Worm (Caenorhabditis elegans): ENCODE measurements around the gene ZK1320.2.
A peak's percentile ranks its signal among the peaks of the same experiment; 100 is the strongest.

The ZK1320.2 gene

DNA sequence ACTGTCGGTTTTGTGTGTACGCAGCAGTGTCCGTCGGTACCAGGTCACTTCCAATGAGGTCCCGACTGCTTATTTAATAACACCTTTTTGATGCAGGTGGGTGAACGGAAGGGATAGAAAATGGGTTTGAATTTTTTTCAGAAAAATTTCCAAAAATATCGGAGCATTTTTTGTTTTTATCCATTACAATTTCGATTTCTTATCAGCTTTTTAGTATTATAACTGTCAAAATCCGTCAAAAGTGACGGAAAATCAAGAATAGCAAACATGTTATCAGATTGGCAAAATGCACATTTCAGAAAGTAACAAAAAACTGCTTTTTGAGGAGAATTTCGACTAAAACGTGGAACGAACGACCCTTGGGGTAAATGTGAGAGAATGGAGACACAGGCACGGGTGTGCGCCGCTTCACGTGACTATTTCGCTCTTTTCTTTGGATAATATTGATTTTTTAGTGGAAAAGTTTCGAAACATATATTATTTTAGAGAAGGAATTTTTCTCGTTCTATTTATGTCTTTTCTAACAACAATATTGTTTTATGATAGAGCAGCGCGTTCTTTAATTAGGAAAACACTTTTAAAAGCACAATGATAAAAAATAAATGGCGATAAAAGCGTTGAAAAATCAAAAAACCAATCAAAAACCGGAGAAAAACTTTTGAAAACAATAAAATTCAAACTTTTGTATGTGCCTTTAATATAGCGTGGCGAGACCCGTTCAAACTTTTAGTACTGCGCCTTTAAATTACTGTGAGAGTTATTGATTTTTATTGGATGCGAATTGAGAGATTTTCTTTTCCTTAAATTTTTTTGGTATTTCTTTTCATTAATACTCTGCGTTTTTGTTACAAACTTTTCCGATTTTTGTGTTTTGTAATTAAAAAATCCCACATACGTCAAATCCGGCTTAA, 11.6 kb downstream of the ZK1320.2 start, which contains the start of gene sqv-8 (continued):
- TF ChIP-seq unc-62 (GFP tag; optimal IDR thresholded peaks at IDR 0.05 in 1 of 2) (peak in 1 of 2 experiments; percentile 84), unc-62 (tag; optimal IDR thresholded peaks at IDR 0.05) (no peak), ama-1 (optimal IDR thresholded peaks at IDR 0.05) (no peak), nhr-42 (GFP tag; IDR thresholded peaks at IDR 0.05) (no peak), aly-2 (tag; optimal IDR thresholded peaks at IDR 0.05) (no peak), jun-1 (tag; optimal IDR thresholded peaks at IDR 0.05) (no peak), unc-130 (GFP tag; optimal IDR thresholded peaks at IDR 0.05) (no peak), ceh-28 (tag; optimal IDR thresholded peaks at IDR 0.05) (peak; percentile 1), nhr-41 (GFP tag; IDR thresholded peaks at IDR 0.05) (no peak), nhr-111 (GFP tag; optimal IDR thresholded peaks at IDR 0.05) (no peak), snpc-1.2 (GFP tag; IDR thresholded peaks at IDR 0.05) (no peak), ceh-32 (tag; optimal IDR thresholded peaks at IDR 0.05; ENCODE audit: poor library complexity) (no peak), T20F7.1 (GFP tag; optimal IDR thresholded peaks at IDR 0.05) (peak; percentile 7), mxl-3 (GFP tag; optimal IDR thresholded peaks at IDR 0.05) (no peak), ces-1 (GFP tag; optimal IDR thresholded peaks at IDR 0.05) (no peak), dmd-6 (GFP tag; IDR thresholded peaks at IDR 0.05) (peak; percentile 82), saeg-2 (GFP tag; IDR thresholded peaks at IDR 0.05) (no peak), spr-3 (GFP tag; optimal IDR thresholded peaks at IDR 0.05) (no peak)

DNA sequence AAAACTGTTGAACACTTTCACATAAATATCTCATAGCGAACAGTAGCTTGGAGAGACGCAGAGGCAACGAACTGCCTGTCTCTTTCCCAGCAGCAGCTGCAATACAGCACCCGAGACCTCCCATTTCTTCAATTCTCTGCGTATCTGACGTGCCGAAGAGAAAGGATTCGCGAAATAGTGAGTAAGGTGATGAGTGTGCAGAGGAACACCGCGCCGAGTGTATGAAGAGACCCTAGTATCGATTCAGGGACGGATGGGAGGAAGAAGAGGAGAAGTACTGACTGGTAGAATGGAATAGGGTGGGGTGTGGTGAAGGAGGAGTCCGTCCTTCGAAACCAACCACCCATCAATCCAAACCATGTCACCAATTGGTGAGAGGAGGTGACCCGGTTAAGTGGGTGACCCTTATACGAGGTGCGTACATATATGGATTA, 12.7 kb downstream of the ZK1320.2 start:
- TF ChIP-seq lir-3 (tag; optimal IDR thresholded peaks at IDR 0.05) (no peak), daf-8 (GFP tag; IDR thresholded peaks at IDR 0.05) (no peak), vab-7 (GFP tag; IDR thresholded peaks at IDR 0.05) (no peak), attf-4 (tag; optimal IDR thresholded peaks at IDR 0.05) (no peak), nhr-102 (tag; optimal IDR thresholded peaks at IDR 0.05) (no peak), lin-1 (GFP tag; IDR thresholded peaks at IDR 0.05) (no peak), D1046.2 (GFP tag; IDR thresholded peaks at IDR 0.05) (no peak), spr-3 (GFP tag; optimal IDR thresholded peaks at IDR 0.05) (no peak), lin-13 (GFP tag; optimal IDR thresholded peaks at IDR 0.05) (no peak), ceh-82 (tag; optimal IDR thresholded peaks at IDR 0.05) (no peak), snpc-4 (tag; optimal IDR thresholded peaks at IDR 0.05) (no peak), F44E2.7 (GFP tag; IDR thresholded peaks at IDR 0.05) (no peak), skn-1 (tag; optimal IDR thresholded peaks at IDR 0.05) (no peak), hmg-1.1 (GFP tag; IDR thresholded peaks at IDR 0.05) (peak; percentile 83), zfp-3 (GFP tag; conservative IDR thresholded peaks at IDR 0.05) (no peak), T20F7.1 (GFP tag; optimal IDR thresholded peaks at IDR 0.05) (peak; percentile 8), dmd-9 (GFP tag; IDR thresholded peaks at IDR 0.05) (no peak), Y105C5A.15 (GFP tag; IDR thresholded peaks at IDR 0.05) (no peak), tag-97 (GFP tag; IDR thresholded peaks at IDR 0.05) (no peak), mes-2 (tag; optimal IDR thresholded peaks at IDR 0.05; ENCODE audit: poor library complexity, severe bottlenecking) (peak; percentile 72), ces-1 (GFP tag; optimal IDR thresholded peaks at IDR 0.05) (no peak), nhr-76 (tag; optimal IDR thresholded peaks at IDR 0.05) (no peak), nhr-42 (GFP tag; IDR thresholded peaks at IDR 0.05) (no peak), jun-1 (tag; optimal IDR thresholded peaks at IDR 0.05) (no peak), madf-9 (GFP tag; conservative IDR thresholded peaks at IDR 0.05) (no peak), unc-62 (GFP tag; optimal IDR thresholded peaks at IDR 0.05 in 1 of 2) (peak in 1 of 2 experiments; percentile 99), unc-62 (tag; optimal IDR thresholded peaks at IDR 0.05) (no peak), hlh-30 (tag; optimal IDR thresholded peaks at IDR 0.05; ENCODE audit: insufficient read depth) (peak; percentile 87), saeg-2 (GFP tag; IDR thresholded peaks at IDR 0.05) (0 out of 2 replicates have a peak, but pooled peaks have one; percentile 44), F10B5.3 (tag; optimal IDR thresholded peaks at IDR 0.05) (peak; percentile 23), nhr-6 (tag; optimal IDR thresholded peaks at IDR 0.05) (peak; percentile 45), zfp-2 (tag; optimal IDR thresholded peaks at IDR 0.05) (no peak), nhr-237 (tag; optimal IDR thresholded peaks at IDR 0.05) (no peak), lin-29 (GFP tag; IDR thresholded peaks at IDR 0.05) (no peak), mep-1 (tag; optimal IDR thresholded peaks at IDR 0.05) (peak; percentile 86), nhr-11 (tag; optimal IDR thresholded peaks at IDR 0.05) (peak; percentile 94), nhr-48 (tag; optimal IDR thresholded peaks at IDR 0.05) (peak; percentile 36), mdt-29 (GFP tag; IDR thresholded peaks at IDR 0.05) (no peak)

Data from whole organism, L4 larva.